Fruit fly (Drosophila melanogaster): Measurements from ENCODE around the gene GstD4.

dm6 chr3R:12379708-12380107 lies 5.8 kb downstream of the GstD4 start, which contains the start of gene GstD8:
- TF ChIP-seq Ets96B (tag; optimal IDR thresholded peaks at IDR 0.05) (no peak), CG3919 (GFP tag; optimal IDR thresholded peaks at IDR 0.05) (no peak), Blimp-1 (GFP tag; optimal IDR thresholded peaks at IDR 0.05) (no peak), dsx (GFP tag; optimal IDR thresholded peaks at IDR 0.05; ENCODE audit: poor library complexity, severe bottlenecking) (no peak), CG16779 (tag; optimal IDR thresholded peaks at IDR 0.05) (no peak), net (GFP tag; optimal IDR thresholded peaks at IDR 0.05) (no peak), Sox14 (GFP tag; optimal IDR thresholded peaks at IDR 0.05) (no peak), Eip75B (GFP tag; optimal IDR thresholded peaks at IDR 0.05) (no peak), CG8319 (GFP tag; optimal IDR thresholded peaks at IDR 0.05) (no peak), ss (GFP tag; optimal IDR thresholded peaks at IDR 0.05) (no peak), Gug (GFP tag; IDR thresholded peaks at IDR 0.05) (no peak), vri (GFP tag; optimal IDR thresholded peaks at IDR 0.05) (no peak), OdsH (GFP tag; optimal IDR thresholded peaks at IDR 0.05) (no peak), CG11902 (GFP tag; optimal IDR thresholded peaks at IDR 0.05) (no peak)
